Worm (Caenorhabditis elegans) whole organism, L2 larva: ENCODE measurements around the gene aqp-11.
A peak's percentile ranks its signal among the peaks of the same experiment; 100 is the strongest.

Source experiments
- R02D3.7 ChIP-seq: fragments of 150-350 bp; optimal IDR thresholded peaks from 2 replicates; lab custom pipeline; 2014; ENCODE audit warnings: missing biosample characterization, missing genetic modification characterization
- ZK546.5 ChIP-seq: sonication (generic microtip); optimal IDR thresholded peaks from 2 replicates; lab custom pipeline; 2017; ENCODE audit warnings: missing biosample characterization, missing genetic modification characterization
- aly-2 ChIP-seq: fragments of 150-350 bp; optimal IDR thresholded peaks from 2 replicates; lab custom pipeline; 2014; ENCODE audit warnings: missing biosample characterization, missing genetic modification characterization
- ama-1 ChIP-seq: fragments of 150-350 bp; optimal IDR thresholded peaks from 2 replicates; lab custom pipeline; 2018; ENCODE audit warnings: inconsistent platforms
- ceh-82 ChIP-seq: fragments of 150-350 bp; optimal IDR thresholded peaks from 2 replicates; lab custom pipeline; 2014; ENCODE audit warnings: missing biosample characterization, missing genetic modification characterization
- egl-27 ChIP-seq: sonication (generic microtip); optimal IDR thresholded peaks from 3 replicates; lab custom pipeline; 2017; ENCODE audit warnings: missing biosample characterization, missing genetic modification reagents, missing genetic modification characterization
- elt-3 ChIP-seq: sonication (generic microtip); optimal IDR thresholded peaks from 2 replicates; lab custom pipeline; 2017; ENCODE audit warnings: missing biosample characterization, missing genetic modification characterization
- fos-1 ChIP-seq: fragments of 150-350 bp; optimal IDR thresholded peaks from 2 replicates; lab custom pipeline; 2014; ENCODE audit warnings: missing biosample characterization, missing genetic modification characterization
- nhr-11 ChIP-seq: fragments of 150-350 bp; optimal IDR thresholded peaks from 2 replicates; lab custom pipeline; 2014; ENCODE audit warnings: missing biosample characterization, missing genetic modification characterization
- nhr-237 ChIP-seq: fragments of 150-350 bp; optimal IDR thresholded peaks from 2 replicates; lab custom pipeline; 2014; ENCODE audit warnings: missing biosample characterization, missing genetic modification characterization
- nhr-77 ChIP-seq: fragments of 150-350 bp; optimal IDR thresholded peaks from 2 replicates; lab custom pipeline; 2014; ENCODE audit warnings: missing biosample characterization, missing genetic modification characterization
- snpc-4 ChIP-seq: fragments of 150-350 bp; optimal IDR thresholded peaks from 2 replicates; lab custom pipeline; 2014; ENCODE audit warnings: missing biosample characterization, missing genetic modification characterization
- unc-62 ChIP-seq: fragments of 150-350 bp; optimal IDR thresholded peaks from 2 replicates; lab custom pipeline; 2014; ENCODE audit warnings: missing biosample characterization, missing genetic modification reagents, missing genetic modification characterization

ce11 chrIII:13717505-13717904, 44.4 kb downstream of the aqp-11 start:
- TF ChIP-seq ZK546.5 (tag; lab: Kevin White, UChicago) (no peak), aly-2 (tag; lab: Kevin White, UChicago) (no peak), nhr-237 (no peak), nhr-77 (tag; lab: Kevin White, UChicago) (no peak), fos-1 (peak; percentile 75), unc-62 (no peak), egl-27 (peak; percentile 31), ceh-82 (tag; lab: Kevin White, UChicago) (no peak), snpc-4 (no peak), ama-1 (no peak), R02D3.7 (tag; lab: Kevin White, UChicago) (no peak), nhr-11 (tag; lab: Kevin White, UChicago) (no peak), elt-3 (tag; lab: Kevin White, UChicago) (no peak)
